Worm (Caenorhabditis elegans): ENCODE results near the gene C17E7.13.

Gene C17E7.13

ce11 chrV:3860123-3860522, 29.0 kb downstream of the C17E7.13 start, which contains the start of gene nhr-189:
Gene nhr-189 (minus strand): TSS chrV:3860243.
- TF ChIP-seq flt-1 (GFP tag; IDR thresholded peaks at IDR 0.05) (no peak), cog-1 (tag; optimal IDR thresholded peaks at IDR 0.05) (no peak), tab-1 (GFP tag; IDR thresholded peaks at IDR 0.05) (no peak), T22C8.4 (GFP tag; IDR thresholded peaks at IDR 0.05) (no peak), med-1 (GFP tag; optimal IDR thresholded peaks at IDR 0.05; ENCODE audit: insufficient read depth) (no peak), klf-2 (GFP tag; conservative IDR thresholded peaks at IDR 0.05) (no peak), ref-1 (GFP tag; conservative IDR thresholded peaks at IDR 0.05) (no peak)

ce11 chrV:3857778-3858177, 31.3 kb downstream of the C17E7.13 start, which contains the start of gene nhr-188:
Gene nhr-188 (minus strand): TSS chrV:3857861.
- TF ChIP-seq tab-1 (GFP tag; IDR thresholded peaks at IDR 0.05): no peak
- TF ChIP-seq med-1 (GFP tag; optimal IDR thresholded peaks at IDR 0.05; ENCODE audit: insufficient read depth): no peak
- no peak for TF ChIP-seq T22C8.4 (GFP tag; IDR thresholded peaks at IDR 0.05)

DNA sequence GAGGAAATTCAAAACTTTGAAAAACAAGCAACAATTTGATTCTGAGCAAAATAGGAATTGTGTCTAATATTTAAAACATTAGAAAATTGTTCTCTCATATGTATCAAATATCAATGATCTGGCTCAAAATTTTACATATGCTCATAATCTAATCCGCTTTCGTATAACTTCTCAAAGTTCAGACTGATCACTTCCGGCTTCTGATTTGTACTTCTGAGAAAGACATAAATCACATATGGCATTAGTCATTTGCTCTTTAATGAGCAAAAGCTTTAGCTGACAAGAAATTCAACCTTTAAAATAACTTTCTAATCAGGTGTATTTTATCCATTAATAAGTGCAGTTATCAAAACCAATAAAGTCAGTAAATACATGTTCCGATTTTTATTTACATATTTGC, 33.2 kb downstream of the C17E7.13 start:
- TF ChIP-seq med-1 (GFP tag; optimal IDR thresholded peaks at IDR 0.05; ENCODE audit: insufficient read depth): no peak
- TF ChIP-seq ztf-23 (GFP tag; IDR thresholded peaks at IDR 0.05): no peak
- TF ChIP-seq klf-2 (GFP tag; conservative IDR thresholded peaks at IDR 0.05): no peak
- no peak for TF ChIP-seq tab-1 (GFP tag; IDR thresholded peaks at IDR 0.05)
- TF ChIP-seq ref-1 (GFP tag; conservative IDR thresholded peaks at IDR 0.05): no peak
- no peak for TF ChIP-seq cog-1 (tag; optimal IDR thresholded peaks at IDR 0.05)
- no peak for TF ChIP-seq flt-1 (GFP tag; IDR thresholded peaks at IDR 0.05)
- TF ChIP-seq T22C8.4 (GFP tag; IDR thresholded peaks at IDR 0.05): no peak
- TF ChIP-seq ztf-29 (GFP tag; IDR thresholded peaks at IDR 0.05): no peak

DNA sequence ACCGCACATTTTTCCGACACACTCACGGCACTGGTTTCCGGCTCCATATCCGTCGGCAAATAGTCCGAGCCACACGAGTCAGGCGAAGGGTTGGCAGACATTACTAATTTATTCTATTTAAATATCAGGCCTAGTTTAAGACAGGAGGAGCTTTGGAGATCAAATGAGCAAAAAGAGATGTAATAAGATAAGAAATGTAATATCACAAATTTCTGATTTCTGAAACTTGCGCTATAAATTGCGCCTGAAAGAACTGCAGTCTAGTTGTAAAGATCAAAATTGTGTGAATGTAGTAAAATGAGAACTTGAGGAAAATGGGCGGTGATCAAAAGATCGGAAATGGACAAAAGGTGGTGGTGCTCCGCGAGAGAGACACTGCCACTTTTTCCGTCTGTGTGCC, 34.2 kb downstream of the C17E7.13 start, which contains the start of gene nhr-186:
TSS of gene nhr-186 (minus strand) at position 101 of the 400 bp plus-strand sequence.
- TF ChIP-seq ztf-23 (GFP tag; IDR thresholded peaks at IDR 0.05) (no peak), ztf-29 (GFP tag; IDR thresholded peaks at IDR 0.05) (no peak), flt-1 (GFP tag; IDR thresholded peaks at IDR 0.05) (no peak), cog-1 (tag; optimal IDR thresholded peaks at IDR 0.05) (no peak), tab-1 (GFP tag; IDR thresholded peaks at IDR 0.05) (no peak), klf-2 (GFP tag; conservative IDR thresholded peaks at IDR 0.05) (no peak), med-1 (GFP tag; optimal IDR thresholded peaks at IDR 0.05; ENCODE audit: insufficient read depth) (no peak), ref-1 (GFP tag; conservative IDR thresholded peaks at IDR 0.05) (no peak), T22C8.4 (GFP tag; IDR thresholded peaks at IDR 0.05) (no peak)

- no peak for TF ChIP-seq klf-2 (GFP tag; conservative IDR thresholded peaks at IDR 0.05)
- TF ChIP-seq med-1 (GFP tag; optimal IDR thresholded peaks at IDR 0.05; ENCODE audit: insufficient read depth): no peak
- TF ChIP-seq ref-1 (GFP tag; conservative IDR thresholded peaks at IDR 0.05): no peak
- no peak for TF ChIP-seq ztf-29 (GFP tag; IDR thresholded peaks at IDR 0.05)
- no peak for TF ChIP-seq T22C8.4 (GFP tag; IDR thresholded peaks at IDR 0.05)
- no peak for TF ChIP-seq tab-1 (GFP tag; IDR thresholded peaks at IDR 0.05)
- TF ChIP-seq ztf-23 (GFP tag; IDR thresholded peaks at IDR 0.05): no peak
Observed at ce11 chrV:3851760-3852159, 37.3 kb downstream of the C17E7.13 start.

DNA sequence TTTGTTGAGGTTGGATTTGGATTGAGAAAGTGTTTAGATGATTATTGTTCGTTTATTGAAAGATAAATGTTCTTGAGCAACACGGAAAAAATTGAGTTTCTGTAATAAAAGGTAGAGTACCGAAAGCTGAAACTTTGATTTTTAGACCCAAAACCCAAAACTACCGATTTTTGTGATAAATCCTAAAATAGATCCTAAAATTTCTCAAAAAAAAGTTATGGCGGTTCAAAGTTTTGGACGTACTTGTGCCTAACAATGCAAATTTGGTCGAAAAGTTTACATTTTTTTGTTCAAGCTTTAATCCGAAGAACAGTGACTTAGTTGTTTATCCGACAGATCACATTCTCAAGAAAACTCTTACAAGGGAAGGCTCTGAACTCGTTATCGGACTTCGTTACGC, 41.8 kb downstream of the C17E7.13 start, which contains the start of gene nhr-185:
TSS of gene nhr-185 (minus strand) at position 101 of the 400 bp plus-strand sequence.
- TF ChIP-seq tab-1 (GFP tag; IDR thresholded peaks at IDR 0.05): no peak
- TF ChIP-seq T22C8.4 (GFP tag; IDR thresholded peaks at IDR 0.05): no peak
- no peak for TF ChIP-seq ztf-23 (GFP tag; IDR thresholded peaks at IDR 0.05)
- TF ChIP-seq flt-1 (GFP tag; IDR thresholded peaks at IDR 0.05): no peak
- TF ChIP-seq med-1 (GFP tag; optimal IDR thresholded peaks at IDR 0.05; ENCODE audit: insufficient read depth): no peak
- TF ChIP-seq klf-2 (GFP tag; conservative IDR thresholded peaks at IDR 0.05): no peak
- TF ChIP-seq ref-1 (GFP tag; conservative IDR thresholded peaks at IDR 0.05): no peak
- no peak for TF ChIP-seq cog-1 (tag; optimal IDR thresholded peaks at IDR 0.05)
- TF ChIP-seq ztf-29 (GFP tag; IDR thresholded peaks at IDR 0.05): no peak

ce11 chrV:3843926-3844325, 45.2 kb downstream of the C17E7.13 start, which contains the start of gene ugt-32:
Gene ugt-32 (minus strand): TSS chrV:3844007.
- no peak for TF ChIP-seq ztf-23 (GFP tag; IDR thresholded peaks at IDR 0.05)
- TF ChIP-seq T22C8.4 (GFP tag; IDR thresholded peaks at IDR 0.05): no peak
- no peak for TF ChIP-seq med-1 (GFP tag; optimal IDR thresholded peaks at IDR 0.05; ENCODE audit: insufficient read depth)
- no peak for TF ChIP-seq tab-1 (GFP tag; IDR thresholded peaks at IDR 0.05)
- TF ChIP-seq flt-1 (GFP tag; IDR thresholded peaks at IDR 0.05): no peak
- no peak for TF ChIP-seq ref-1 (GFP tag; conservative IDR thresholded peaks at IDR 0.05)
- no peak for TF ChIP-seq cog-1 (tag; optimal IDR thresholded peaks at IDR 0.05)
- TF ChIP-seq klf-2 (GFP tag; conservative IDR thresholded peaks at IDR 0.05): no peak

ce11 chrV:3841462-3841861, 47.6 kb downstream of the C17E7.13 start:
- TF ChIP-seq cog-1 (tag; optimal IDR thresholded peaks at IDR 0.05) (no peak), ztf-29 (GFP tag; IDR thresholded peaks at IDR 0.05) (no peak), ztf-23 (GFP tag; IDR thresholded peaks at IDR 0.05) (no peak), T22C8.4 (GFP tag; IDR thresholded peaks at IDR 0.05) (no peak), ref-1 (GFP tag; conservative IDR thresholded peaks at IDR 0.05) (no peak), med-1 (GFP tag; optimal IDR thresholded peaks at IDR 0.05; ENCODE audit: insufficient read depth) (no peak), flt-1 (GFP tag; IDR thresholded peaks at IDR 0.05) (no peak), tab-1 (GFP tag; IDR thresholded peaks at IDR 0.05) (no peak), klf-2 (GFP tag; conservative IDR thresholded peaks at IDR 0.05) (no peak)
